Fruit fly (Drosophila melanogaster) whole organism, embryonic: ENCODE results near the gene IKKepsilon.

ENCODE experiments used
- Atf3 ChIP-seq: fragments of 200-800 bp; sonication (Bioruptor generic); optimal IDR thresholded peaks from 3 replicates; lab custom pipeline; 2016; ENCODE audit warnings: missing biosample characterization, missing genetic modification characterization
- Blimp-1 ChIP-seq: fragments of 200-800 bp; sonication (Bioruptor generic); optimal IDR thresholded peaks from 3 replicates; lab custom pipeline; 2018; ENCODE audit warnings: missing biosample characterization, missing genetic modification characterization, mild to moderate bottlenecking, moderate library complexity, missing genetic modification reagents
- CG10654 ChIP-seq: fragments of 200-800 bp; sonication (Bioruptor generic); optimal IDR thresholded peaks from 2 replicates; lab custom pipeline; 2016; ENCODE audit warnings: missing biosample characterization, missing genetic modification characterization
- CG12236 ChIP-seq: fragments of 200-800 bp; sonication (Bioruptor generic); optimal IDR thresholded peaks from 2 replicates; lab custom pipeline; 2016; ENCODE audit warnings: missing biosample characterization, missing genetic modification characterization
- CG14710 ChIP-seq: fragments of 200-800 bp; sonication (Bioruptor generic); optimal IDR thresholded peaks from 3 replicates; lab custom pipeline; 2019; ENCODE audit warnings: missing biosample characterization, mild to moderate bottlenecking, missing genetic modification characterization, moderate library complexity
- CG17829 ChIP-seq: fragments of 200-800 bp; optimal IDR thresholded peaks from 2 replicates; lab custom pipeline; 2019; ENCODE audit warnings: missing biosample characterization, mild to moderate bottlenecking, missing genetic modification characterization, moderate library complexity
- CG17912 ChIP-seq: fragments of 200-800 bp; sonication (Bioruptor generic); optimal IDR thresholded peaks from 2 replicates; lab custom pipeline; 2018; ENCODE audit warnings: missing biosample characterization, mild to moderate bottlenecking, missing genetic modification characterization
- CG2116 ChIP-seq: fragments of 200-800 bp; sonication (Bioruptor generic); optimal IDR thresholded peaks from 3 replicates; lab custom pipeline; 2018; ENCODE audit warnings: missing biosample characterization, mild to moderate bottlenecking, missing genetic modification characterization
- CG2120 ChIP-seq: fragments of 200-800 bp; sonication (Bioruptor generic); optimal IDR thresholded peaks from 3 replicates; lab custom pipeline; 2016; ENCODE audit warnings: missing biosample characterization, missing genetic modification characterization
- CG2875 ChIP-seq: fragments of 200-800 bp; sonication (Bioruptor generic); optimal IDR thresholded peaks from 2 replicates; lab custom pipeline; 2017; ENCODE audit warnings: missing biosample characterization, mild to moderate bottlenecking, missing genetic modification characterization, missing genetic modification reagents
- CG2889 ChIP-seq: fragments of 200-800 bp; sonication (Bioruptor generic); IDR thresholded peaks from 3 replicates; pipeline ENCODE4 v1.3.6; 2022; ENCODE audit warnings: missing biosample characterization, missing genetic modification characterization
- CG30431 ChIP-seq: fragments of 200-800 bp; sonication (Bioruptor generic); optimal IDR thresholded peaks from 2 replicates; lab custom pipeline; 2017; ENCODE audit warnings: missing biosample characterization, missing genetic modification characterization
- CG3065 ChIP-seq: fragments of 200-800 bp; sonication (Bioruptor generic); optimal IDR thresholded peaks from 2 replicates; lab custom pipeline; 2016; ENCODE audit warnings: missing biosample characterization, missing genetic modification characterization
- CG31365 ChIP-seq: fragments of 200-800 bp; sonication (Bioruptor generic); optimal IDR thresholded peaks from 2 replicates; lab custom pipeline; 2018; ENCODE audit warnings: missing biosample characterization, mild to moderate bottlenecking, missing genetic modification characterization
- CG32532 ChIP-seq: fragments of 200-800 bp; sonication (Bioruptor generic); IDR thresholded peaks from 2 replicates; pipeline ENCODE4 v1.3.6; 2022; ENCODE audit warnings: missing biosample characterization, missing genetic modification characterization
- CG32772 ChIP-seq: fragments of 200-800 bp; sonication (Bioruptor generic); IDR thresholded peaks from 2 replicates; pipeline ENCODE4 v1.3.6; 2022; ENCODE audit warnings: missing biosample characterization, missing genetic modification characterization
- CG6175 ChIP-seq: fragments of 200-800 bp; sonication (Bioruptor generic); IDR thresholded peaks from 3 replicates; pipeline ENCODE4 v1.3.6; 2022; ENCODE audit warnings: missing biosample characterization, missing genetic modification characterization
- CG6765 ChIP-seq: fragments of 200-800 bp; sonication (Bioruptor generic); optimal IDR thresholded peaks from 3 replicates; lab custom pipeline; 2017; ENCODE audit warnings: missing biosample characterization, mild to moderate bottlenecking, missing genetic modification characterization
- CG7372 ChIP-seq: fragments of 200-800 bp; sonication (Bioruptor generic); IDR thresholded peaks from 2 replicates; pipeline ENCODE4 v1.3.6; 2022; ENCODE audit warnings: missing biosample characterization, missing genetic modification characterization
- CHES-1-like ChIP-seq: fragments of 200-800 bp; sonication (Bioruptor generic); optimal IDR thresholded peaks from 2 replicates; lab custom pipeline; 2016; ENCODE audit warnings: missing biosample characterization, missing genetic modification characterization
- Dfd ChIP-seq, 2 experiments: fragments of >200 bp; optimal IDR thresholded peaks; 2 replicates each; lab custom pipeline; 2017; ENCODE audit warnings: missing biosample characterization in 2 of 2, missing genetic modification characterization in 2 of 2
- Dip3 ChIP-seq: fragments of 200-800 bp; sonication (Bioruptor generic); optimal IDR thresholded peaks from 3 replicates; lab custom pipeline; 2016; ENCODE audit warnings: missing biosample characterization, missing genetic modification characterization
- Ets97D ChIP-seq: fragments of 200-800 bp; sonication (Bioruptor generic); optimal IDR thresholded peaks from 3 replicates; lab custom pipeline; 2016; ENCODE audit warnings: missing biosample characterization, missing genetic modification characterization
- GATAe ChIP-seq: fragments of 200-800 bp; sonication (Bioruptor generic); conservative IDR thresholded peaks from 2 replicates; pipeline ENCODE4 v1.3.6; 2022; ENCODE audit warnings: missing biosample characterization, missing genetic modification characterization
- HLH54F ChIP-seq: fragments of 200-800 bp; sonication (Bioruptor generic); optimal IDR thresholded peaks from 3 replicates; lab custom pipeline; 2016; ENCODE audit warnings: missing biosample characterization, missing genetic modification characterization
- HmgZ ChIP-seq: fragments of 200-800 bp; sonication (Bioruptor generic); optimal IDR thresholded peaks from 2 replicates; lab custom pipeline; 2018; ENCODE audit warnings: missing biosample characterization, mild to moderate bottlenecking, missing genetic modification characterization
- Hr3 ChIP-seq: fragments of 200-800 bp; sonication (Bioruptor generic); optimal IDR thresholded peaks from 3 replicates; lab custom pipeline; 2016; ENCODE audit warnings: missing biosample characterization, missing genetic modification characterization
- MESR4 ChIP-seq: fragments of 200-800 bp; sonication (Bioruptor generic); optimal IDR thresholded peaks from 2 replicates; lab custom pipeline; 2018; ENCODE audit warnings: missing biosample characterization, mild to moderate bottlenecking, missing genetic modification characterization, moderate library complexity
- Mad ChIP-seq: fragments of 200-800 bp; sonication (Bioruptor generic); optimal IDR thresholded peaks from 2 replicates; lab custom pipeline; 2016; ENCODE audit warnings: missing biosample characterization, missing genetic modification characterization
- Max ChIP-seq: fragments of 200-800 bp; sonication (Bioruptor generic); optimal IDR thresholded peaks from 2 replicates; lab custom pipeline; 2016; ENCODE audit warnings: missing biosample characterization, mild to moderate bottlenecking, missing genetic modification characterization
- Nf-YC ChIP-seq: fragments of 200-800 bp; optimal IDR thresholded peaks from 3 replicates; lab custom pipeline; 2019; ENCODE audit warnings: missing biosample characterization, mild to moderate bottlenecking, missing genetic modification characterization, moderate library complexity
- Optix ChIP-seq: fragments of 200-800 bp; sonication (Bioruptor generic); IDR thresholded peaks from 3 replicates; pipeline ENCODE4 v1.3.6; 2022; ENCODE audit warnings: missing biosample characterization, missing genetic modification characterization
- Spps ChIP-seq: fragments of 200-800 bp; sonication (Bioruptor generic); optimal IDR thresholded peaks from 2 replicates; lab custom pipeline; 2018; ENCODE audit warnings: missing biosample characterization, mild to moderate bottlenecking, missing genetic modification characterization
- Sry-δ ChIP-seq: fragments of 200-800 bp; sonication (Bioruptor generic); optimal IDR thresholded peaks from 2 replicates; lab custom pipeline; 2016; ENCODE audit warnings: missing biosample characterization, missing genetic modification characterization
- ase ChIP-seq: fragments of 200-800 bp; sonication (Bioruptor generic); IDR thresholded peaks from 3 replicates; pipeline ENCODE4 v1.3.6; 2022; ENCODE audit warnings: missing biosample characterization, missing genetic modification characterization
- bbx ChIP-seq: fragments of 200-800 bp; sonication (Bioruptor generic); IDR thresholded peaks from 2 replicates; pipeline ENCODE4 v1.3.6; 2022; ENCODE audit warnings: missing biosample characterization, missing genetic modification characterization; ENCODE audit not compliant: partially characterized antibody
- bigmax ChIP-seq: fragments of 200-800 bp; sonication (Bioruptor generic); optimal IDR thresholded peaks from 2 replicates; lab custom pipeline; 2018; ENCODE audit warnings: missing biosample characterization, mild to moderate bottlenecking, missing genetic modification characterization
- cad ChIP-seq: fragments of >200 bp; optimal IDR thresholded peaks from 2 replicates; lab custom pipeline; 2017; ENCODE audit warnings: missing biosample characterization, missing genetic modification characterization
- chinmo ChIP-seq: fragments of 200-800 bp; sonication (Bioruptor generic); IDR thresholded peaks from 4 replicates; pipeline ENCODE4 v1.3.6; 2022; ENCODE audit warnings: missing biosample characterization, missing genetic modification characterization; ENCODE audit not compliant: partially characterized antibody
- ci ChIP-seq: fragments of 200-800 bp; sonication (Bioruptor generic); IDR thresholded peaks from 3 replicates; pipeline ENCODE4 v1.3.6; 2022; ENCODE audit warnings: missing biosample characterization, missing genetic modification characterization
- dm ChIP-seq: fragments of 200-800 bp; sonication (Bioruptor generic); optimal IDR thresholded peaks from 3 replicates; lab custom pipeline; 2016; ENCODE audit warnings: missing biosample characterization, missing genetic modification characterization
- dmrt11E ChIP-seq: fragments of 200-800 bp; sonication (Bioruptor generic); optimal IDR thresholded peaks from 3 replicates; lab custom pipeline; 2018; ENCODE audit warnings: missing biosample characterization, mild to moderate bottlenecking, missing genetic modification characterization, moderate library complexity
- gsb-n ChIP-seq: fragments of 200-800 bp; sonication (Bioruptor generic); optimal IDR thresholded peaks from 3 replicates; lab custom pipeline; 2018; ENCODE audit warnings: missing biosample characterization, mild to moderate bottlenecking, missing genetic modification characterization
- ken ChIP-seq: fragments of 200-800 bp; sonication (Bioruptor generic); IDR thresholded peaks from 3 replicates; pipeline ENCODE4 v1.3.6; 2022; ENCODE audit warnings: missing biosample characterization, missing genetic modification characterization
- knrl ChIP-seq: fragments of 200-800 bp; sonication (Bioruptor generic); IDR thresholded peaks from 3 replicates; pipeline ENCODE4 v1.3.6; 2022; ENCODE audit warnings: missing biosample characterization, missing genetic modification characterization; ENCODE audit not compliant: partially characterized antibody
- pfk ChIP-seq: fragments of 200-800 bp; sonication (Bioruptor generic); optimal IDR thresholded peaks from 2 replicates; lab custom pipeline; 2018; ENCODE audit warnings: missing biosample characterization, mild to moderate bottlenecking, missing genetic modification characterization, moderate library complexity
- sima ChIP-seq: fragments of 200-800 bp; sonication (Bioruptor generic); optimal IDR thresholded peaks from 2 replicates; lab custom pipeline; 2016; ENCODE audit warnings: missing biosample characterization, missing genetic modification characterization
- so ChIP-seq: fragments of 200-800 bp; sonication (Bioruptor generic); IDR thresholded peaks from 3 replicates; pipeline ENCODE4 v1.3.6; 2022; ENCODE audit warnings: missing biosample characterization, missing genetic modification characterization
- ssp ChIP-seq: fragments of 200-800 bp; sonication (Bioruptor generic); IDR thresholded peaks from 2 replicates; pipeline ENCODE4 v1.3.6; 2022; ENCODE audit warnings: missing biosample characterization, missing genetic modification characterization
- stwl ChIP-seq: fragments of 200-800 bp; sonication (Bioruptor generic); optimal IDR thresholded peaks from 3 replicates; lab custom pipeline; 2018; ENCODE audit warnings: missing biosample characterization, mild to moderate bottlenecking, missing genetic modification characterization, moderate library complexity
- tx ChIP-seq: fragments of 200-800 bp; sonication (Bioruptor generic); optimal IDR thresholded peaks from 2 replicates; lab custom pipeline; 2016; ENCODE audit warnings: missing biosample characterization, missing genetic modification characterization

The IKKepsilon gene

DNA sequence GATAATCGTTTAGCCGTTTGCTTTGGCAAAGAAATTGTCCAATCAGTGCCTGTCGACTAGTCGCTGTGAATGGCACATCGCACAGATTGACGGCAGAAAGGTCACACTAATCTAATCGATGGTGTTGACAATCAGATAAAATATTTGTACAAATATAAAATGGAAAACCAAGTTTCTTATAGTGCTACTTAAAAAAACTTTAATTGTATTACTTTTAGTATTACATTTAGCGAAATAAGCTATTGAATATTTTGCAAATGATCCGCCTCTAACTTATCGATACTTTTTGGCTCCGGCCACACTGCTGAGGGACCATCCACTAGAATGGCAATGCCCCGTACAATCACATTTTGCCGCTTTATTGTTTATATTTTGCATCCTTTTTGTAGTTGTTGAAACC is 19.7 kb upstream of the IKKepsilon start, which contains the start of the genes brun and CG2614 (continued):
- TF ChIP-seq Mad (GFP tag; lab: Kevin White, UChicago): peak; percentile 84
- TF ChIP-seq CG31365 (tag; lab: Kevin White, UChicago): no peak
- TF ChIP-seq stwl (tag; lab: Kevin White, UChicago): peak; percentile 55
- TF ChIP-seq knrl (GFP tag; lab: Robert Waterston, UW): peak; percentile 94
- peak; percentile 89 for TF ChIP-seq CG2120 (GFP tag; lab: Kevin White, UChicago)
- 0 out of 3 replicates have a peak, but pooled peaks have one; percentile 51 for TF ChIP-seq CG2889 (GFP tag; lab: Robert Waterston, UW)
- no peak for TF ChIP-seq CG30431 (GFP tag; lab: Kevin White, UChicago)
- peak; percentile 79 for TF ChIP-seq Dip3 (GFP tag; lab: Kevin White, UChicago)
- no peak for TF ChIP-seq gsb-n
- peak; percentile 79 for TF ChIP-seq dm (GFP tag; lab: Kevin White, UChicago)
- peak; percentile 62 for TF ChIP-seq HmgZ (tag; lab: Kevin White, UChicago)
- TF ChIP-seq CG32532 (GFP tag; lab: Robert Waterston, UW): peak; percentile 78
- TF ChIP-seq bbx (GFP tag; lab: Robert Waterston, UW): peak; percentile 70; the same call in 1 of the 2 replicates
- peak; percentile 83 for TF ChIP-seq Ets97D (GFP tag; lab: Kevin White, UChicago)
- TF ChIP-seq MESR4 (GFP tag; lab: Kevin White, UChicago): no peak
- peak; percentile 86 for TF ChIP-seq CG14710 (tag; lab: Kevin White, UChicago)
- peak; percentile 78; the same call in 1 of the 2 replicates for TF ChIP-seq CG32772
- TF ChIP-seq Atf3 (GFP tag; lab: Kevin White, UChicago): peak; percentile 60
- TF ChIP-seq ci: peak; percentile 74; the same call in 2 of the 3 replicates
- TF ChIP-seq Optix (GFP tag; lab: Robert Waterston, UW): peak; percentile 55; the same call in 2 of the 3 replicates
- peak; percentile 46; the same call in 1 of the 3 replicates for TF ChIP-seq ase (GFP tag; lab: Robert Waterston, UW)
- TF ChIP-seq sima (GFP tag; lab: Kevin White, UChicago): no peak
- peak; percentile 69 for TF ChIP-seq dmrt11E
- TF ChIP-seq GATAe (GFP tag; lab: Robert Waterston, UW): peak; percentile 55; the same call in 1 of the 2 replicates
- TF ChIP-seq so: peak; percentile 62; the same call in 1 of the 3 replicates
- TF ChIP-seq CG12236 (GFP tag; lab: Kevin White, UChicago): no peak
- TF ChIP-seq Spps (tag; lab: Kevin White, UChicago): peak; percentile 30
- peak; percentile 72 for TF ChIP-seq ssp (GFP tag; lab: Robert Waterston, UW)
- TF ChIP-seq Nf-YC (tag; lab: Kevin White, UChicago): peak; percentile 87
- TF ChIP-seq CG2875: no peak
- TF ChIP-seq Sry-δ (GFP tag; lab: Kevin White, UChicago): peak; percentile 92
- no peak for TF ChIP-seq CG17912
- TF ChIP-seq CG10654 (GFP tag; lab: Kevin White, UChicago): peak; percentile 53
- TF ChIP-seq bigmax (GFP tag; lab: Kevin White, UChicago): no peak
- peak; percentile 77 for TF ChIP-seq CG2116
- peak; percentile 61 for TF ChIP-seq tx (GFP tag; lab: Kevin White, UChicago)
- peak; percentile 74 for TF ChIP-seq CHES-1-like
- TF ChIP-seq cad: no peak
- TF ChIP-seq CG6765 (GFP tag; lab: Kevin White, UChicago): no peak
- no peak for TF ChIP-seq Dfd (GFP tag; optimal IDR thresholded peaks at IDR 0.05; lab: Kevin White, UChicago)
- no peak for TF ChIP-seq pfk (GFP tag; lab: Kevin White, UChicago)
- peak; percentile 88 for TF ChIP-seq Max (GFP tag; lab: Kevin White, UChicago)
- peak; percentile 70 for TF ChIP-seq Hr3 (GFP tag; lab: Kevin White, UChicago)
- peak; percentile 39; the same call in 1 of the 2 replicates for TF ChIP-seq CG7372 (GFP tag; lab: Robert Waterston, UW)
- TF ChIP-seq CG6175 (GFP tag; lab: Robert Waterston, UW): no peak
- peak; percentile 76; the same call in 2 of the 4 replicates for TF ChIP-seq chinmo (GFP tag; lab: Robert Waterston, UW)
- peak; percentile 73 for TF ChIP-seq CG17829 (tag; lab: Kevin White, UChicago)
- peak; percentile 81; the same call in 2 of the 3 replicates for TF ChIP-seq ken
- peak; percentile 75 for TF ChIP-seq HLH54F (GFP tag; lab: Kevin White, UChicago)
- TF ChIP-seq Blimp-1: no peak
- TF ChIP-seq CG3065: peak; percentile 14
